Worm (Caenorhabditis elegans): ENCODE measurements around the gene clec-233.

ce11 chrV:16225524-16226116 lies 8.1 kb upstream of the clec-233 start:
- no peak for TF ChIP-seq dao-5 (tag; optimal IDR thresholded peaks at IDR 0.05)
- no peak for TF ChIP-seq him-1 (tag; optimal IDR thresholded peaks at IDR 0.05)

Data from whole organism, L4/young adult.